Worm (Caenorhabditis elegans): ENCODE data around the gene tag-293.

Gene tag-293

DNA sequence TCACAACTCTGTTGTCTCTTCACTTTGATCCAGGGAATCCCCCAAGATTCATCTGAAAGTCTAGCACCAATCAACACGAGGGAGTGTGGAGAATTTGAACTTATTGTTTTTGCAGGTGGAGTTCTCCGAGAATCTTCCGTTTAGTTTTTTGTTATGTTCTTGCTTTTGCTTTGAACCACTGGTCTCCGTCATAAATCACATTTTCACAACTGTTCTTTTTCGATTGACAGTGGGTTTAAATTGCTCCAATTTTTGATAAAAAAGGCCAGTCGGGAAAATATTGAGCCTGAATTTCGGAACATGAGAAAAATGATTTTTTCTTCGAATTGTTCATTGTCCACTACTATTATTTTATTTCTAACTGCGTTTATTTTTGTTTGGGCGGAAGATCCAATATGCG, 33.4 kb downstream of the tag-293 start, which contains the start of gene F10G2.10:
TSS of gene F10G2.10 (plus strand) at position 301 of the 400 bp plus-strand sequence.
- TF ChIP-seq sox-4 (tag; optimal IDR thresholded peaks at IDR 0.05) (no peak), gmeb-2 (tag; optimal IDR thresholded peaks at IDR 0.05) (no peak), tbx-2 (tag; optimal IDR thresholded peaks at IDR 0.05) (no peak), pha-4 (tag; optimal IDR thresholded peaks at IDR 0.05) (no peak), unc-86 (tag; optimal IDR thresholded peaks at IDR 0.05) (no peak), ceh-19 (GFP tag; optimal IDR thresholded peaks at IDR 0.05) (no peak), syd-9 (tag; optimal IDR thresholded peaks at IDR 0.05) (no peak), K09A11.1 (tag; optimal IDR thresholded peaks at IDR 0.05; ENCODE audit: insufficient read depth) (no peak)

ce11 chrV:7320909-7321308, 34.5 kb downstream of the tag-293 start, which contains the start of gene lmd-4:
Gene lmd-4 (minus strand): TSS chrV:7321009.
- TF ChIP-seq odd-2 (tag; optimal IDR thresholded peaks at IDR 0.05): no peak
- no peak for TF ChIP-seq hlh-8 (tag; optimal IDR thresholded peaks at IDR 0.05)
- TF ChIP-seq lim-6 (tag; optimal IDR thresholded peaks at IDR 0.05): no peak
- no peak for TF ChIP-seq nhr-11 (tag; optimal IDR thresholded peaks at IDR 0.05)
- TF ChIP-seq mec-3 (tag; optimal IDR thresholded peaks at IDR 0.05; ENCODE audit: borderline replicate concordance): no peak
- TF ChIP-seq unc-86 (tag; optimal IDR thresholded peaks at IDR 0.05): no peak
- no peak for TF ChIP-seq F13H6.1 (tag; optimal IDR thresholded peaks at IDR 0.05)
- TF ChIP-seq rnt-1 (tag; optimal IDR thresholded peaks at IDR 0.05): no peak
- no peak for TF ChIP-seq hlh-15 (tag; optimal IDR thresholded peaks at IDR 0.05)
- TF ChIP-seq nhr-232 (tag; optimal IDR thresholded peaks at IDR 0.05): no peak
- no peak for TF ChIP-seq ceh-2 (tag; optimal IDR thresholded peaks at IDR 0.05)
- TF ChIP-seq dmd-4 (tag; optimal IDR thresholded peaks at IDR 0.05; ENCODE audit: borderline replicate concordance): no peak
- TF ChIP-seq ceh-22 (tag; optimal IDR thresholded peaks at IDR 0.05): no peak
- no peak for TF ChIP-seq sox-2 (GFP tag; IDR thresholded peaks at IDR 0.05)
- no peak for TF ChIP-seq pat-9 (tag; optimal IDR thresholded peaks at IDR 0.05)
- TF ChIP-seq sdc-2 (tag; optimal IDR thresholded peaks at IDR 0.05): no peak
- TF ChIP-seq gmeb-2 (tag; optimal IDR thresholded peaks at IDR 0.05): no peak
- no peak for TF ChIP-seq ztf-16 (tag; optimal IDR thresholded peaks at IDR 0.05)
- no peak for TF ChIP-seq zip-5 (tag; optimal IDR thresholded peaks at IDR 0.05)

ce11 chrV:7313233-7313632, 42.1 kb downstream of the tag-293 start, which contains the start of gene srx-6:
Gene srx-6 (minus strand): TSS chrV:7313333.
- no peak for TF ChIP-seq ceh-19 (GFP tag; optimal IDR thresholded peaks at IDR 0.05)
- TF ChIP-seq K02D7.2 (tag; optimal IDR thresholded peaks at IDR 0.05): no peak
- no peak for TF ChIP-seq pqm-1 (tag; optimal IDR thresholded peaks at IDR 0.05)
- no peak for TF ChIP-seq ceh-30 (tag; optimal IDR thresholded peaks at IDR 0.05)
- TF ChIP-seq nhr-232 (tag; optimal IDR thresholded peaks at IDR 0.05): no peak
- no peak for TF ChIP-seq unc-86 (tag; optimal IDR thresholded peaks at IDR 0.05)
- no peak for TF ChIP-seq unc-55 (GFP tag; optimal IDR thresholded peaks at IDR 0.05)
- no peak for TF ChIP-seq pha-2 (tag; optimal IDR thresholded peaks at IDR 0.05)
- no peak for TF ChIP-seq ceh-18 (tag; optimal IDR thresholded peaks at IDR 0.05)

DNA sequence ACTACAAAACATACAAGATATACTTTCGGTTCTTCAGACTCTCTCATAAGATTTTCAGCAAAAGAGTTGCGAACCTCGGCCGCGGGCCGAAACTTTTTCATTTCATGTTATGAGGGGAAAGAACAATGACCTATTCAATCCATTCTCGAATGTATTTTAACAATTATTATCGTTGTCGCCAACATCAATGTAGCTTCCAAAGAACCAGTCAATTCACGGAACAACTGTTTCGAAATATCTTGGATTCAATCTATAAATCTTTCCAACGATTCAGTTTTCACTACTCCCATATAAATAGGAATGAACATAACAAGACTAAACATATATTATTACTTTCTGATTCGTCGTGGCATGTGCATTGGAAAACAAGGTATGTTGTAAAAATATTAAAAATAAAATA, 48.3 kb downstream of the tag-293 start, which contains the start of gene F07G11.1:
TSS of gene F07G11.1 (plus strand) at position 301 of the 400 bp plus-strand sequence.
- TF ChIP-seq nhr-232 (tag; optimal IDR thresholded peaks at IDR 0.05) (no peak), ref-2 (tag; optimal IDR thresholded peaks at IDR 0.05) (no peak), T23F11.4 (GFP tag; optimal IDR thresholded peaks at IDR 0.05) (no peak), hlh-6 (tag; optimal IDR thresholded peaks at IDR 0.05) (no peak), zip-5 (tag; optimal IDR thresholded peaks at IDR 0.05) (no peak), ceh-34 (tag; optimal IDR thresholded peaks at IDR 0.05) (no peak), fkh-6 (tag; optimal IDR thresholded peaks at IDR 0.05) (no peak), F13H6.1 (tag; optimal IDR thresholded peaks at IDR 0.05) (no peak), pros-1 (tag; optimal IDR thresholded peaks at IDR 0.05) (no peak), sdc-2 (tag; optimal IDR thresholded peaks at IDR 0.05) (no peak)
